Fruit fly (Drosophila melanogaster) whole organism: ENCODE data around the gene CG14721.

Source experiments
- CG8478 ChIP-seq: fragments of >200 bp; optimal IDR thresholded peaks from 2 replicates; lab custom pipeline; 2018; ENCODE audit warnings: inconsistent platforms
- Dll ChIP-seq: fragments of >200 bp; optimal IDR thresholded peaks from 2 replicates; lab custom pipeline; 2017
- EcR ChIP-seq, 2 experiments: fragments of >200 bp; optimal IDR thresholded peaks; 2 replicates each; lab custom pipeline; 2017; ENCODE audit warnings: missing biosample characterization in 2 of 2, missing genetic modification characterization in 2 of 2, missing genetic modification reagents in 2 of 2
- pan ChIP-seq: fragments of >200 bp; optimal IDR thresholded peaks from 2 replicates; lab custom pipeline; 2017
- psq ChIP-seq: fragments of >200 bp; optimal IDR thresholded peaks from 2 replicates; lab custom pipeline; 2017
- usp ChIP-seq: fragments of >200 bp; optimal IDR thresholded peaks from 2 replicates; lab custom pipeline; 2017; ENCODE audit warnings: missing biosample characterization, missing genetic modification characterization, mixed read lengths

DNA sequence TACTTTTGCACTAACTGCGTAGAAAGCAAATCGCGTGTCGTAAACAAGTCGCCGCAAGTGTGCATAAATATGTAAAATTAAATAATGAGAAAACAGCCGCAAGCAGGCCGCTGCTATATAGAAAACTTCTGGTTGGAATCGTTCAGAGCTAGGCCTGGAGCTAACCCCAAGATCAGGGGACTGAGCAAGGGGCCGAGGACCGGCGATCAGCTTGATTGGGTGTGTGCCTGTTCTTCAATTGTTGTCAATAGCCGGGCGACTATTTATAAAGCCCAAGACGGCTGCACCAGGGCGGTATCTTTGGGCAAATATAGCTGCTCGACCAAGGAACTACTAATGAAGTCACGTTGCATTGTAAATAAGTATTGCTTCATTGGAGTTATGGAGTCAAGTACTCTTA is 21.5 kb downstream of the CG14721 start:
- TF ChIP-seq CG8478 (lab: Kevin White, UChicago) (no peak), Dll (lab: Kevin White, UChicago) (no peak), usp (GFP tag; lab: Kevin White, UChicago) (no peak), psq (lab: Kevin White, UChicago) (no peak), pan (lab: Kevin White, UChicago) (no peak), EcR (GFP tag; optimal IDR thresholded peaks at IDR 0.05; lab: Kevin White, UChicago) (no peak)
